Fruit fly (Drosophila melanogaster) whole organism, embryonic: ENCODE measurements around the gene sima.

Experiments
- Bdp1 ChIP-seq: fragments of 200-800 bp; sonication (Bioruptor generic); optimal IDR thresholded peaks from 3 replicates; lab custom pipeline; 2016; ENCODE audit warnings: missing biosample characterization, missing genetic modification characterization
- CG10654 ChIP-seq: fragments of 200-800 bp; sonication (Bioruptor generic); optimal IDR thresholded peaks from 2 replicates; lab custom pipeline; 2016; ENCODE audit warnings: missing biosample characterization, missing genetic modification characterization
- CG10959 ChIP-seq: fragments of 200-800 bp; sonication (Bioruptor generic); IDR thresholded peaks from 2 replicates; pipeline ENCODE4 v1.3.6; 2022; ENCODE audit warnings: missing biosample characterization, missing genetic modification characterization
- CG11560 ChIP-seq: fragments of 200-800 bp; sonication (Bioruptor generic); IDR thresholded peaks from 3 replicates; pipeline ENCODE4 v1.3.6; 2022; ENCODE audit warnings: missing biosample characterization, missing genetic modification characterization
- CG11696 ChIP-seq: fragments of 200-800 bp; sonication (Bioruptor generic); IDR thresholded peaks from 2 replicates; pipeline ENCODE4 v1.3.6; 2022; ENCODE audit warnings: missing biosample characterization, missing genetic modification characterization
- CG12299 ChIP-seq: fragments of 200-800 bp; sonication (Bioruptor generic); optimal IDR thresholded peaks from 2 replicates; lab custom pipeline; 2018; ENCODE audit warnings: missing biosample characterization, mild to moderate bottlenecking, missing genetic modification characterization
- CG13424 ChIP-seq: fragments of 200-800 bp; sonication (Bioruptor generic); optimal IDR thresholded peaks from 2 replicates; lab custom pipeline; 2019; ENCODE audit warnings: missing biosample characterization, mild to moderate bottlenecking, missing genetic modification characterization, moderate library complexity
- CG13775 ChIP-seq: fragments of 200-800 bp; sonication (Bioruptor generic); optimal IDR thresholded peaks from 3 replicates; lab custom pipeline; 2017; ENCODE audit warnings: missing biosample characterization, mild to moderate bottlenecking, missing genetic modification characterization
- CG14965 ChIP-seq: fragments of 200-800 bp; sonication (Bioruptor generic); optimal IDR thresholded peaks from 2 replicates; lab custom pipeline; 2016; ENCODE audit warnings: missing biosample characterization, missing genetic modification characterization, borderline replicate concordance
- CG31388 ChIP-seq: fragments of 200-800 bp; sonication (Bioruptor generic); optimal IDR thresholded peaks from 2 replicates; lab custom pipeline; 2016; ENCODE audit warnings: missing biosample characterization, missing genetic modification characterization
- CG32532 ChIP-seq: fragments of 200-800 bp; sonication (Bioruptor generic); IDR thresholded peaks from 2 replicates; pipeline ENCODE4 v1.3.6; 2022; ENCODE audit warnings: missing biosample characterization, missing genetic modification characterization
- CG32767 ChIP-seq: fragments of 200-800 bp; sonication (Bioruptor generic); IDR thresholded peaks from 2 replicates; pipeline ENCODE4 v1.3.6; 2022; ENCODE audit warnings: missing biosample characterization, missing genetic modification characterization
- CG32772 ChIP-seq: fragments of 200-800 bp; sonication (Bioruptor generic); IDR thresholded peaks from 2 replicates; pipeline ENCODE4 v1.3.6; 2022; ENCODE audit warnings: missing biosample characterization, missing genetic modification characterization
- CG3281 ChIP-seq: fragments of 200-800 bp; sonication (Bioruptor generic); optimal IDR thresholded peaks from 3 replicates; lab custom pipeline; 2017; ENCODE audit warnings: missing biosample characterization, mild to moderate bottlenecking, missing genetic modification characterization
- CG33213 ChIP-seq: fragments of 200-800 bp; sonication (Bioruptor generic); optimal IDR thresholded peaks from 3 replicates; lab custom pipeline; 2016; ENCODE audit warnings: missing biosample characterization, missing genetic modification characterization
- CG3838 ChIP-seq: fragments of 200-800 bp; sonication (Bioruptor generic); optimal IDR thresholded peaks from 3 replicates; lab custom pipeline; 2016; ENCODE audit warnings: missing biosample characterization, missing genetic modification characterization
- CG4328 ChIP-seq: fragments of 200-800 bp; sonication (Bioruptor generic); optimal IDR thresholded peaks from 3 replicates; lab custom pipeline; 2017; ENCODE audit warnings: missing biosample characterization, missing genetic modification reagents, missing genetic modification characterization
- CG4730 ChIP-seq: fragments of 200-800 bp; sonication (Bioruptor generic); IDR thresholded peaks from 2 replicates; pipeline ENCODE4 v1.3.6; 2022; ENCODE audit warnings: missing biosample characterization, missing genetic modification characterization
- CG4820 ChIP-seq: fragments of 200-800 bp; sonication (Bioruptor generic); optimal IDR thresholded peaks from 3 replicates; lab custom pipeline; 2016; ENCODE audit warnings: missing biosample characterization, missing genetic modification characterization
- CG5245 ChIP-seq: fragments of 200-800 bp; sonication (Bioruptor generic); optimal IDR thresholded peaks from 3 replicates; lab custom pipeline; 2016; ENCODE audit warnings: missing biosample characterization, missing genetic modification characterization
- CG6683 ChIP-seq: fragments of 200-800 bp; sonication (Bioruptor generic); optimal IDR thresholded peaks from 2 replicates; lab custom pipeline; 2017; ENCODE audit warnings: missing biosample characterization, mild to moderate bottlenecking, missing genetic modification characterization, missing genetic modification reagents
- CG9215 ChIP-seq: fragments of 200-800 bp; sonication (Bioruptor generic); IDR thresholded peaks from 2 replicates; pipeline ENCODE4 v1.3.6; 2022; ENCODE audit warnings: missing biosample characterization, missing genetic modification characterization
- CG9437 ChIP-seq: fragments of 200-800 bp; sonication (Bioruptor generic); optimal IDR thresholded peaks from 2 replicates; lab custom pipeline; 2018; ENCODE audit warnings: missing biosample characterization, mild to moderate bottlenecking, missing genetic modification characterization
- Dbx ChIP-seq: fragments of 200-800 bp; sonication (Bioruptor generic); IDR thresholded peaks from 3 replicates; pipeline ENCODE4 v1.3.6; 2022; ENCODE audit warnings: missing biosample characterization, missing genetic modification characterization
- Deaf1 ChIP-seq: fragments of 200-800 bp; optimal IDR thresholded peaks from 3 replicates; lab custom pipeline; 2019; ENCODE audit warnings: missing biosample characterization, mild to moderate bottlenecking, missing genetic modification characterization, moderate library complexity
- Dref ChIP-seq: fragments of 200-800 bp; sonication (Bioruptor generic); IDR thresholded peaks from 2 replicates; pipeline ENCODE4 v1.3.6; 2022; ENCODE audit warnings: missing biosample characterization, missing genetic modification characterization
- HLHmδ ChIP-seq: fragments of 200-800 bp; sonication (Bioruptor generic); optimal IDR thresholded peaks from 2 replicates; lab custom pipeline; 2018; ENCODE audit warnings: missing biosample characterization, mild to moderate bottlenecking, missing genetic modification characterization, moderate library complexity
- Med ChIP-seq: fragments of 200-800 bp; sonication (Bioruptor generic); peaks from one replicate; lab custom pipeline; 2016; ENCODE audit warnings: missing biosample characterization, missing genetic modification characterization, mild to moderate bottlenecking, inconsistent platforms, moderate library complexity
- Nf-YC ChIP-seq: fragments of 200-800 bp; optimal IDR thresholded peaks from 3 replicates; lab custom pipeline; 2019; ENCODE audit warnings: missing biosample characterization, mild to moderate bottlenecking, missing genetic modification characterization, moderate library complexity
- Sox102F ChIP-seq: fragments of 200-800 bp; sonication (Bioruptor generic); optimal IDR thresholded peaks from 2 replicates; lab custom pipeline; 2018; ENCODE audit warnings: missing biosample characterization, mild to moderate bottlenecking, missing genetic modification characterization, moderate library complexity
- ab ChIP-seq: fragments of 200-800 bp; sonication (Bioruptor generic); optimal IDR thresholded peaks from 2 replicates; lab custom pipeline; 2016; ENCODE audit warnings: missing biosample characterization, missing genetic modification characterization
- amos ChIP-seq: fragments of 200-800 bp; sonication (Bioruptor generic); IDR thresholded peaks from 2 replicates; pipeline ENCODE4 v1.3.6; 2022; ENCODE audit warnings: missing biosample characterization, missing genetic modification characterization; ENCODE audit not compliant: partially characterized antibody
- ase ChIP-seq: fragments of 200-800 bp; sonication (Bioruptor generic); IDR thresholded peaks from 3 replicates; pipeline ENCODE4 v1.3.6; 2022; ENCODE audit warnings: missing biosample characterization, missing genetic modification characterization
- cad ChIP-seq: fragments of >200 bp; optimal IDR thresholded peaks from 2 replicates; lab custom pipeline; 2017; ENCODE audit warnings: missing biosample characterization, missing genetic modification characterization
- crc ChIP-seq: fragments of 200-800 bp; sonication (Bioruptor generic); optimal IDR thresholded peaks from 2 replicates; lab custom pipeline; 2016; ENCODE audit warnings: missing biosample characterization, missing genetic modification characterization
- da ChIP-seq: fragments of 200-800 bp; sonication (Bioruptor generic); optimal IDR thresholded peaks from 2 replicates; lab custom pipeline; 2016; ENCODE audit warnings: missing biosample characterization, missing genetic modification characterization
- disco-r ChIP-seq: fragments of 200-800 bp; sonication (Bioruptor generic); optimal IDR thresholded peaks from 2 replicates; lab custom pipeline; 2016; ENCODE audit warnings: missing biosample characterization, missing genetic modification characterization
- gsb ChIP-seq: fragments of 200-800 bp; sonication (Bioruptor generic); IDR thresholded peaks from 2 replicates; pipeline ENCODE4 v1.3.6; 2022; ENCODE audit warnings: missing biosample characterization, missing genetic modification characterization
- kah ChIP-seq: fragments of 200-800 bp; sonication (Bioruptor generic); optimal IDR thresholded peaks from 2 replicates; lab custom pipeline; 2018; ENCODE audit warnings: missing biosample characterization, mild to moderate bottlenecking, missing genetic modification characterization
- mld ChIP-seq: fragments of 200-800 bp; sonication (Bioruptor generic); IDR thresholded peaks from 3 replicates; pipeline ENCODE4 v1.3.6; 2022; ENCODE audit warnings: missing biosample characterization, missing genetic modification characterization; ENCODE audit not compliant: partially characterized antibody
- nerfin-2 ChIP-seq: fragments of 200-800 bp; sonication (Bioruptor generic); IDR thresholded peaks from 2 replicates; pipeline ENCODE4 v1.3.6; 2022; ENCODE audit warnings: missing biosample characterization, missing genetic modification characterization; ENCODE audit not compliant: partially characterized antibody
- psq ChIP-seq: fragments of 200-800 bp; sonication (Bioruptor generic); optimal IDR thresholded peaks from 2 replicates; lab custom pipeline; 2017; ENCODE audit warnings: missing biosample characterization, missing genetic modification characterization
- sd ChIP-seq: fragments of 200-800 bp; sonication (Bioruptor generic); optimal IDR thresholded peaks from 3 replicates; lab custom pipeline; 2018; ENCODE audit warnings: missing biosample characterization, mild to moderate bottlenecking, missing genetic modification characterization, moderate library complexity
- sens-2 ChIP-seq: fragments of 200-800 bp; sonication (Bioruptor generic); IDR thresholded peaks from 2 replicates; pipeline ENCODE4 v1.3.6; 2022; ENCODE audit warnings: missing biosample characterization, missing genetic modification characterization
- shn ChIP-seq: fragments of 200-800 bp; sonication (Bioruptor generic); optimal IDR thresholded peaks from 3 replicates; lab custom pipeline; 2016; ENCODE audit warnings: missing biosample characterization, missing genetic modification characterization
- slp2 ChIP-seq: fragments of 200-800 bp; sonication (Bioruptor generic); optimal IDR thresholded peaks from 2 replicates; lab custom pipeline; 2016; ENCODE audit warnings: missing biosample characterization, missing genetic modification characterization
- toy ChIP-seq: fragments of 200-800 bp; sonication (Bioruptor generic); IDR thresholded peaks from 2 replicates; pipeline ENCODE4 v1.3.6; 2022; ENCODE audit warnings: missing biosample characterization, missing genetic modification characterization
- trh ChIP-seq: fragments of 200-800 bp; sonication (Bioruptor generic); optimal IDR thresholded peaks from 2 replicates; lab custom pipeline; 2016; ENCODE audit warnings: missing biosample characterization, missing genetic modification characterization
- zen ChIP-seq: fragments of 200-800 bp; sonication (Bioruptor generic); optimal IDR thresholded peaks from 3 replicates; lab custom pipeline; 2018; ENCODE audit warnings: missing biosample characterization, mild to moderate bottlenecking, missing genetic modification characterization, moderate library complexity
- zfh1 ChIP-seq: fragments of 200-800 bp; sonication (Bioruptor generic); IDR thresholded peaks from 3 replicates; pipeline ENCODE4 v1.3.6; 2022; ENCODE audit warnings: missing biosample characterization, missing genetic modification characterization

sima gene

dm6 chr3R:30040879-30041278, 17.2 kb upstream of the sima start:
- TF ChIP-seq cad (GFP tag; lab: Kevin White, UChicago) = peak; percentile 85
- TF ChIP-seq toy (GFP tag; lab: Robert Waterston, UW) = no peak
- peak; percentile 73 for TF ChIP-seq zen
- no peak for TF ChIP-seq sd (tag; lab: Kevin White, UChicago)
- no peak for TF ChIP-seq shn (GFP tag; lab: Kevin White, UChicago)
- no peak for TF ChIP-seq crc (GFP tag; lab: Kevin White, UChicago)
- TF ChIP-seq CG9437 (GFP tag; lab: Kevin White, UChicago) = no peak
- peak; percentile 58 for TF ChIP-seq Med (GFP tag; lab: Kevin White, UChicago)
- no peak for TF ChIP-seq gsb (GFP tag; lab: Robert Waterston, UW)
- no peak for TF ChIP-seq amos (GFP tag; lab: Robert Waterston, UW)
- TF ChIP-seq Sox102F (GFP tag; lab: Kevin White, UChicago) = no peak
- TF ChIP-seq CG14965 (GFP tag; lab: Kevin White, UChicago) = no peak
- TF ChIP-seq CG11560 (tag; lab: Robert Waterston, UW) = no peak
- no peak for TF ChIP-seq CG4328 (GFP tag; lab: Kevin White, UChicago)
- no peak for TF ChIP-seq CG9215 (GFP tag; lab: Robert Waterston, UW)
- TF ChIP-seq CG5245 = no peak
- TF ChIP-seq CG10654 (GFP tag; lab: Kevin White, UChicago) = no peak
- TF ChIP-seq HLHmδ = no peak
- no peak for TF ChIP-seq nerfin-2
- TF ChIP-seq, all 482 proteins: peak for 3

dm6 chr3R:30043139-30043744, 14.9 kb upstream of the sima start, which contains the start of gene Sry-delta:
Gene Sry-delta, plus strand, starts transcription at chr3R:30043341.
- peak; percentile 62 for TF ChIP-seq CG4730
- TF ChIP-seq psq (GFP tag; lab: Kevin White, UChicago) = peak; percentile 60
- peak; percentile 62; the same call in 1 of the 2 replicates for TF ChIP-seq CG32772 (GFP tag; lab: Robert Waterston, UW)
- TF ChIP-seq CG10959 (GFP tag; lab: Robert Waterston, UW) = no peak
- peak; percentile 75 for TF ChIP-seq trh
- TF ChIP-seq CG33213 = peak; percentile 90
- TF ChIP-seq Bdp1 (GFP tag; lab: Kevin White, UChicago) = peak; percentile 73
- peak; percentile 57 for TF ChIP-seq disco-r (GFP tag; lab: Kevin White, UChicago)
- TF ChIP-seq ab = peak; percentile 45
- peak; percentile 82 for TF ChIP-seq CG3281
- peak; percentile 65 for TF ChIP-seq CG4820 (GFP tag; lab: Kevin White, UChicago)
- peak; percentile 92 for TF ChIP-seq Dbx (GFP tag; lab: Robert Waterston, UW)
- TF ChIP-seq Nf-YC (tag; lab: Kevin White, UChicago) = peak; percentile 63
- peak; percentile 31 for TF ChIP-seq da (GFP tag; lab: Kevin White, UChicago)
- TF ChIP-seq slp2 = peak; percentile 77
- TF ChIP-seq CG13424 (tag; lab: Kevin White, UChicago) = peak; percentile 72
- TF ChIP-seq Deaf1 (tag; lab: Kevin White, UChicago) = no peak
- TF ChIP-seq CG32767 = peak; percentile 71
- peak; percentile 73; the same call in 2 of the 3 replicates for TF ChIP-seq zfh1
- TF ChIP-seq CG31388 (GFP tag; lab: Kevin White, UChicago) = peak; percentile 60
- peak; percentile 41; the same call in 1 of the 3 replicates for TF ChIP-seq mld (GFP tag; lab: Robert Waterston, UW)
- TF ChIP-seq CG3838 (GFP tag; lab: Kevin White, UChicago) = peak; percentile 20
- TF ChIP-seq CG32532 (GFP tag; lab: Robert Waterston, UW) = peak; percentile 88
- TF ChIP-seq kah (GFP tag; lab: Kevin White, UChicago) = peak; percentile 21
- peak; percentile 61; the same call in 1 of the 2 replicates for TF ChIP-seq sens-2 (GFP tag; lab: Robert Waterston, UW)
- peak; percentile 32 for TF ChIP-seq CG12299
- TF ChIP-seq Dref = peak; percentile 77
- peak; percentile 18 for TF ChIP-seq HLHmδ
- no peak for TF ChIP-seq CG11696
- peak; percentile 69; the same call in 2 of the 3 replicates for TF ChIP-seq ase
- peak; percentile 74 for TF ChIP-seq CG13775 (GFP tag; lab: Kevin White, UChicago)
- peak; percentile 50 for TF ChIP-seq CG6683 (GFP tag; lab: Kevin White, UChicago)
